Fruit fly (Drosophila melanogaster) whole organism, prepupa: Measurements from ENCODE around the gene Socs16D.

ENCODE experiments used
- CG32006 ChIP-seq: fragments of 200-800 bp; sonication (Bioruptor generic); optimal IDR thresholded peaks from 3 replicates; lab custom pipeline; 2017; ENCODE audit warnings: missing biosample characterization, mild to moderate bottlenecking, missing genetic modification characterization
- CG6276 ChIP-seq: fragments of 200-800 bp; sonication (Bioruptor generic); optimal IDR thresholded peaks from 2 replicates; lab custom pipeline; 2017; ENCODE audit warnings: missing biosample characterization, mild to moderate bottlenecking, missing genetic modification characterization
- Gug ChIP-seq: fragments of 200-800 bp; sonication (Bioruptor generic); IDR thresholded peaks from 2 replicates; pipeline ENCODE4 v1.3.6; 2022; ENCODE audit warnings: missing biosample characterization, missing genetic modification characterization

DNA sequence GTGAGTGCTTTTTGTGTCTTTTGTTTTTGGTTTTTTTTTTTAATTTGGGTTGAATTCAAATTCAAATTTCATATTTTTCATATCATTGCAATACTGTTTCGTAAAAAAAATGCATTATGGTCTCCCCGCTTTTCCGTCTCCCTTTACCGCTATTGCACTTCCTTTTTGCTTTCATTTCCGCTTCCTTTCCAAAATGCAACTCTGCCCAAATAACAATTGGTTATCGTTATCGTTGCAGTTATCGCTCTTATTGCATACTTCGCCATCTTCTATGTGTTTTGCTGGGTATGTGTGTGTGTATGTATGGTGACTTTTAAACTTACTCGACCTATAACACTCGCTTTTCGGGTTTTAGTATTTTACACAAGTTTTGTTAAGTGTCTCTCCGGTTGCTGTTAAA, 37.7 kb upstream of the Socs16D start:
- TF ChIP-seq Gug (no peak), CG6276 (GFP tag; lab: Kevin White, UChicago) (no peak), CG32006 (GFP tag; lab: Kevin White, UChicago) (no peak)
